Worm (Caenorhabditis elegans): Measurements from ENCODE around the gene nspb-8.

nspb-8 gene

ce11 chrII:14599933-14600630 is 19.6 kb upstream of the nspb-8 start:
- TF ChIP-seq mep-1 (tag; optimal IDR thresholded peaks at IDR 0.05) (peak; percentile 14), pqm-1 (tag; optimal IDR thresholded peaks at IDR 0.05) (peak; percentile 61), gei-8 (GFP tag; optimal IDR thresholded peaks at IDR 0.05) (no peak), mdt-29 (GFP tag; IDR thresholded peaks at IDR 0.05) (no peak), fos-1 (tag; optimal IDR thresholded peaks at IDR 0.05) (no peak), egl-27 (tag; optimal IDR thresholded peaks at IDR 0.05) (no peak), ZK337.2 (GFP tag; IDR thresholded peaks at IDR 0.05) (no peak), mdl-1 (tag; optimal IDR thresholded peaks at IDR 0.05) (peak in 1 of 2 experiments; percentile 66), dve-1 (tag; optimal IDR thresholded peaks at IDR 0.05; ENCODE audit: insufficient read depth) (peak; percentile 15), nhr-42 (GFP tag; IDR thresholded peaks at IDR 0.05) (no peak), ctbp-1 (GFP tag; IDR thresholded peaks at IDR 0.05) (no peak), daf-8 (GFP tag; IDR thresholded peaks at IDR 0.05) (no peak), daf-19 (GFP tag; conservative IDR thresholded peaks at IDR 0.05) (no peak), jun-1 (tag; optimal IDR thresholded peaks at IDR 0.05) (no peak), F10B5.3 (tag; optimal IDR thresholded peaks at IDR 0.05) (no peak), mes-2 (tag; optimal IDR thresholded peaks at IDR 0.05; ENCODE audit: poor library complexity, severe bottlenecking) (peak; percentile 22), zfp-3 (GFP tag; conservative IDR thresholded peaks at IDR 0.05) (peak; percentile 74), lin-39 (tag; optimal IDR thresholded peaks at IDR 0.05) (no peak), ztf-11 (tag; optimal IDR thresholded peaks at IDR 0.05) (no peak), ztf-7 (tag; optimal IDR thresholded peaks at IDR 0.05) (no peak), hlh-30 (tag; optimal IDR thresholded peaks at IDR 0.05; ENCODE audit: insufficient read depth) (peak; percentile 32), Y5F2A.4 (GFP tag; optimal IDR thresholded peaks at IDR 0.05) (no peak), nhr-76 (tag; optimal IDR thresholded peaks at IDR 0.05) (no peak), nhr-41 (GFP tag; IDR thresholded peaks at IDR 0.05) (no peak), php-3 (GFP tag; IDR thresholded peaks at IDR 0.05) (peak; percentile 74; the same call in 1 of the 2 replicates), nhr-25 (tag; optimal IDR thresholded peaks at IDR 0.05; ENCODE audit: borderline replicate concordance, insufficient read depth) (no peak), lin-29 (GFP tag; IDR thresholded peaks at IDR 0.05) (no peak), Y105C5A.15 (GFP tag; IDR thresholded peaks at IDR 0.05) (no peak), mxl-3 (GFP tag; optimal IDR thresholded peaks at IDR 0.05) (peak; percentile 28), unc-130 (GFP tag; optimal IDR thresholded peaks at IDR 0.05) (no peak), zip-11 (GFP tag; IDR thresholded peaks at IDR 0.05) (0 out of 2 replicates have a peak, but pooled peaks have one; percentile 30), nhr-28 (tag; optimal IDR thresholded peaks at IDR 0.05) (peak; percentile 85), ceh-62 (tag; optimal IDR thresholded peaks at IDR 0.05) (no peak), spr-3 (GFP tag; optimal IDR thresholded peaks at IDR 0.05) (no peak), lin-15B (tag; optimal IDR thresholded peaks at IDR 0.05) (no peak), nhr-6 (tag; optimal IDR thresholded peaks at IDR 0.05) (peak; percentile 1), F49E8.2 (tag; optimal IDR thresholded peaks at IDR 0.05; ENCODE audit: borderline replicate concordance) (no peak), hlh-11 (tag; optimal IDR thresholded peaks at IDR 0.05) (peak; percentile 34), aha-1 (tag) (peak; percentile 97), vab-7 (GFP tag; IDR thresholded peaks at IDR 0.05) (no peak), daf-12 (tag; optimal IDR thresholded peaks at IDR 0.05) (no peak), F37D6.2 (tag; optimal IDR thresholded peaks at IDR 0.05) (no peak), dmd-6 (GFP tag; IDR thresholded peaks at IDR 0.05) (peak; percentile 40), hif-1 (tag; optimal IDR thresholded peaks at IDR 0.05) (peak in 1 of 2 experiments; percentile 28), ZK546.5 (tag; optimal IDR thresholded peaks at IDR 0.05) (no peak), set-16 (GFP tag; IDR thresholded peaks at IDR 0.05) (no peak), T26A8.4 (GFP tag; IDR thresholded peaks at IDR 0.05) (no peak), daf-16 (GFP tag; optimal IDR thresholded peaks at IDR 0.05) (no peak), daf-16 (tag; optimal IDR thresholded peaks at IDR 0.05) (peak; percentile 71), mxl-2 (GFP tag; conservative IDR thresholded peaks at IDR 0.05) (no peak)

All from whole organism, L4 larva.